Worm (Caenorhabditis elegans): Measurements from ENCODE around the gene ppm-1.G.

The ppm-1.G gene

DNA sequence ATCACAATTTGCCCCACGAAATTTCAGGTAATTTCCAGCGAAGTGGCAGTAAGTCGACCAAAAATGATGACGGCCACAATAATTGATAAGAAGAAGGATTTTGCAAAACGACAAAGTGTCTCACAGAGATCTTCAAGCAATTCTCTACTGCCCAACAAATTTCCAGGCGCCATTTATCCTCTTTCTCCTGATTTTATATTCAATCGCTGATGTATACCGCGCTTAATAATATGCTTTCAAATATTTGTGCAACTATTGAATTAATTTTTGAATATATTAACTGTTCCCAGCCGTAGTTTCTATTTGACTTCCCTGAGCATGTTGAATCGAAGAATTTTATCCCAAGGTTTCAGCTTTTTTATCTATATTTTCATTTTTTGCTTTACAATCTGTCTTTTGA is 12.5 kb upstream of the ppm-1.G start, which contains the start of gene tpst-2:
tpst-2 (plus strand) TSS at position 301 of the 400 bp plus-strand sequence.
- no peak for TF ChIP-seq F13C5.2 (tag; optimal IDR thresholded peaks at IDR 0.05)
- no peak for TF ChIP-seq hmg-4 (GFP tag; optimal IDR thresholded peaks at IDR 0.05)
- TF ChIP-seq pes-1 (GFP tag; IDR thresholded peaks at IDR 0.05) = no peak
- TF ChIP-seq sea-1 (GFP tag; conservative IDR thresholded peaks at IDR 0.05) = no peak
- no peak for TF ChIP-seq ets-7 (tag; optimal IDR thresholded peaks at IDR 0.05)
- no peak for TF ChIP-seq B0310.2 (tag; optimal IDR thresholded peaks at IDR 0.05)
- TF ChIP-seq tra-4 (tag; optimal IDR thresholded peaks at IDR 0.05) = no peak
- TF ChIP-seq tbx-37 (GFP tag; conservative IDR thresholded peaks at IDR 0.05) = no peak
- TF ChIP-seq flt-1 (GFP tag; IDR thresholded peaks at IDR 0.05) = no peak
- no peak for TF ChIP-seq scrt-1 (GFP tag; IDR thresholded peaks at IDR 0.05)
- no peak for TF ChIP-seq ceh-13 (GFP tag; optimal IDR thresholded peaks at IDR 0.05)
- TF ChIP-seq ceh-36 (tag; optimal IDR thresholded peaks at IDR 0.05) = no peak
- no peak for TF ChIP-seq hnd-1 (tag; optimal IDR thresholded peaks at IDR 0.05)
- no peak for TF ChIP-seq hmbx-1 (tag; optimal IDR thresholded peaks at IDR 0.05)
- no peak for TF ChIP-seq tbx-11 (GFP tag; IDR thresholded peaks at IDR 0.05)
- TF ChIP-seq ama-1 (optimal IDR thresholded peaks at IDR 0.05) = no peak
- no peak for TF ChIP-seq aly-1 (tag; optimal IDR thresholded peaks at IDR 0.05)

DNA sequence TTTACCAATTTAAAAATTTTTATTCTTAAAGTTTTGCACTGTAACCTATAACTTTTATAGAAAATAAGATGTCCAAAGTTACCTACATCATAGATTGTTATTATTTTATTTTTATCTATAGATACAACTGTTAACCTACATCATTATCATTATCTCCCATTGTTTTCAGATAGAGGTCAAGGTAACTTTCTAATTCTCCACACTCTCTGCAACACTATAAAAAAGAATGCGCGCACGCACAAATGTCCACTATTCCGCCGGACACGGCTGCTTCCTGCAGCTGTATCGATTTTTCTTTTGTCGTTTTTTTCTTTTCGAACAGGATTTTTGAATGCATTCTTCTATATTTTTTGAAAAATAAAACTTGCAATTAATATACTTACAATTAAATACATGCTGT is 10.8 kb upstream of the ppm-1.G start:
- no peak for TF ChIP-seq flt-1 (GFP tag; IDR thresholded peaks at IDR 0.05)
- no peak for TF ChIP-seq sea-1 (GFP tag; conservative IDR thresholded peaks at IDR 0.05)
- no peak for TF ChIP-seq tbx-37 (GFP tag; conservative IDR thresholded peaks at IDR 0.05)
- no peak for TF ChIP-seq ceh-13 (GFP tag; optimal IDR thresholded peaks at IDR 0.05)
- TF ChIP-seq hmbx-1 (tag; optimal IDR thresholded peaks at IDR 0.05) = no peak
- TF ChIP-seq ama-1 (optimal IDR thresholded peaks at IDR 0.05) = no peak
- no peak for TF ChIP-seq ceh-36 (tag; optimal IDR thresholded peaks at IDR 0.05)
- TF ChIP-seq ets-7 (tag; optimal IDR thresholded peaks at IDR 0.05) = no peak
- no peak for TF ChIP-seq aly-1 (tag; optimal IDR thresholded peaks at IDR 0.05)
- TF ChIP-seq tra-4 (tag; optimal IDR thresholded peaks at IDR 0.05) = no peak
- no peak for TF ChIP-seq F13C5.2 (tag; optimal IDR thresholded peaks at IDR 0.05)
- TF ChIP-seq hmg-4 (GFP tag; optimal IDR thresholded peaks at IDR 0.05) = no peak
- TF ChIP-seq B0310.2 (tag; optimal IDR thresholded peaks at IDR 0.05) = no peak
- TF ChIP-seq pes-1 (GFP tag; IDR thresholded peaks at IDR 0.05) = no peak

DNA sequence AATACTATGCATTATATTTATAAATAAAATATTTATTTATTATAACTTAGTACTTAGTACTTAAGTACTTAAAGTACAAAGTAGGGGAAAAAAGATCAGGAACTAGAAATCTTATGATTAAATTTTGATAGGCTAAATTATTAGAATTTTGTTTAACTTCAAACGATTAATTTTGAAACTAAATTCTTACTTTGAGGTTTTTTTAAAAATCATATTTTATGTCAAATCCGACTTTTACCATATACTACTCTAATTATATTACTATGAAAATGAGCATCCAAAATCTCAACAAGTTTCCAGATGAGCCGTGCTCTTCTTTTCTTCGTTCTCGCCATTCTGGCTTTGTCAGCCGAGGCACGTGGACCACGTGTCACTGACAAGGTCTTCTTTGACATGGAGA is 10.4 kb upstream of the ppm-1.G start, which contains the start of gene cyn-6:
cyn-6 (plus strand) TSS at position 301 of the 400 bp plus-strand sequence.
- no peak for TF ChIP-seq ceh-13 (GFP tag; optimal IDR thresholded peaks at IDR 0.05)
- TF ChIP-seq tbx-11 (GFP tag; IDR thresholded peaks at IDR 0.05) = no peak
- no peak for TF ChIP-seq tbx-37 (GFP tag; conservative IDR thresholded peaks at IDR 0.05)
- TF ChIP-seq scrt-1 (GFP tag; IDR thresholded peaks at IDR 0.05) = no peak
- no peak for TF ChIP-seq ets-7 (tag; optimal IDR thresholded peaks at IDR 0.05)
- no peak for TF ChIP-seq sea-1 (GFP tag; conservative IDR thresholded peaks at IDR 0.05)
- no peak for TF ChIP-seq B0310.2 (tag; optimal IDR thresholded peaks at IDR 0.05)
- TF ChIP-seq hnd-1 (tag; optimal IDR thresholded peaks at IDR 0.05) = no peak
- TF ChIP-seq ama-1 (optimal IDR thresholded peaks at IDR 0.05) = no peak
- no peak for TF ChIP-seq hmbx-1 (tag; optimal IDR thresholded peaks at IDR 0.05)
- no peak for TF ChIP-seq flt-1 (GFP tag; IDR thresholded peaks at IDR 0.05)
- no peak for TF ChIP-seq aly-1 (tag; optimal IDR thresholded peaks at IDR 0.05)
- no peak for TF ChIP-seq pes-1 (GFP tag; IDR thresholded peaks at IDR 0.05)
- TF ChIP-seq tra-4 (tag; optimal IDR thresholded peaks at IDR 0.05) = no peak
- no peak for TF ChIP-seq F13C5.2 (tag; optimal IDR thresholded peaks at IDR 0.05)
- no peak for TF ChIP-seq ceh-36 (tag; optimal IDR thresholded peaks at IDR 0.05)

DNA sequence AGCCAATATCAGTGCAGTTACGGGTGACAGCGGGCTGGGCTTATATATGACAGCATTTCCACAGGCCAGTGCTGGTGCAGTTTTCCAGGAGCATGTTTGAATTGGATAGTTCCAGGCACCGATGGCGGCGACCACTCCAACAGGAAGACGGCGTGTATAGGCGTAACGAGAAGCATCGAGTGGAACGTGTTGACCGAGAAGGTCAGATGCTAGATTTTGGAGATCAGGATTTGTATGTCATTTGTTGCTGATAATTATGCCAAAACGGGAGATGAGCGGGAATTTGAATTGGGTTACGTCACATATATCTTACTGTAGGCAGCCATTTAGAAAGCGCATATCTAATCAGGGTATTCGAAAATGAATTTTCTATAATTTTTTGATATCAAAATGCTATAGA is 8.1 kb upstream of the ppm-1.G start:
- TF ChIP-seq aly-1 (tag; optimal IDR thresholded peaks at IDR 0.05) (no peak), sea-1 (GFP tag; conservative IDR thresholded peaks at IDR 0.05) (no peak), pes-1 (GFP tag; IDR thresholded peaks at IDR 0.05) (no peak), ama-1 (optimal IDR thresholded peaks at IDR 0.05) (no peak), ceh-36 (tag; optimal IDR thresholded peaks at IDR 0.05) (no peak), ets-7 (tag; optimal IDR thresholded peaks at IDR 0.05) (no peak), hmbx-1 (tag; optimal IDR thresholded peaks at IDR 0.05) (no peak), tbx-37 (GFP tag; conservative IDR thresholded peaks at IDR 0.05) (no peak), scrt-1 (GFP tag; IDR thresholded peaks at IDR 0.05) (no peak), ceh-13 (GFP tag; optimal IDR thresholded peaks at IDR 0.05) (no peak), tbx-11 (GFP tag; IDR thresholded peaks at IDR 0.05) (no peak), hnd-1 (tag; optimal IDR thresholded peaks at IDR 0.05) (no peak), flt-1 (GFP tag; IDR thresholded peaks at IDR 0.05) (no peak), F13C5.2 (tag; optimal IDR thresholded peaks at IDR 0.05) (no peak), hmg-4 (GFP tag; optimal IDR thresholded peaks at IDR 0.05) (no peak), B0310.2 (tag; optimal IDR thresholded peaks at IDR 0.05) (no peak), tra-4 (tag; optimal IDR thresholded peaks at IDR 0.05) (no peak)

DNA sequence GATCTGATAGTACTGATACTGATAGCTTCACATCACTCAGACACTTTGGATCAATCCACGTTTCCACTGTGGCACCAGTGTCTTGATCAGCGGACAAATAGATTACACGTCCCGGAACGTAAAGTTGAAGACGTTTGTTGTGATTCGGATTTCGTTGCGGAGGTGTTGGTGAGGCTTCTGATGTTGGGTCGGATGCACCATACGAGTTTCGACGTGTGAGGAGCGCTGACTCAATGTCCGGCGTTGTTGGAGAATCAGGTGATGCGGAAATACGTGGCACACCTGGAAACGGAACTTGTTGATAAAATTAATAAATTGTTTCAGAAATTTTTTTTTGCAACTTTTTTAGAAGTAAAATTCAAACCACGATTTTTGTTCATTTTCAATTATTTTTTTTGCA is 4.7 kb upstream of the ppm-1.G start, which contains the start of gene alh-11:
alh-11 (minus strand) TSS at position 101 of the 400 bp plus-strand sequence.
- no peak for TF ChIP-seq sea-1 (GFP tag; conservative IDR thresholded peaks at IDR 0.05)
- no peak for TF ChIP-seq ceh-13 (GFP tag; optimal IDR thresholded peaks at IDR 0.05)
- no peak for TF ChIP-seq ceh-36 (tag; optimal IDR thresholded peaks at IDR 0.05)
- TF ChIP-seq ets-7 (tag; optimal IDR thresholded peaks at IDR 0.05) = no peak
- no peak for TF ChIP-seq flt-1 (GFP tag; IDR thresholded peaks at IDR 0.05)
- no peak for TF ChIP-seq hmbx-1 (tag; optimal IDR thresholded peaks at IDR 0.05)
- TF ChIP-seq hmg-4 (GFP tag; optimal IDR thresholded peaks at IDR 0.05) = no peak

DNA sequence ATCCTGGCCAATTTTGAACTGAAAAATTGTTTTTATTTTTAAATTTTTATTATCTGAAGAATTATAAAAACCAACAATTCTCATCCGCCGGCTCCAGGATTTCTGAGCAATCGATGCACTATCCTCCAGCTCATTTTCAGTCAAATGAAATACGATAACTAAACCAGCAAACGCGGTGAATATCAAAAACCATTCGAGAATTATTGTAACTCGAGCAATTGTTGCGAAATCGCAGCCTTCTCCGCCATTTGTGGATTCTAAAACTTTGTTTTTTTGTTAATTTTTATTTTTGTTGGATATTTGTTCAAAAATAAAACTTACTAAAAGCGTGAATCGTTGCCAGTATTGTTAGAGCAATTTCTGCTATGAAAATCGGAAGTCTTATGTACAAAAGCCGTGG is 1.0 kb upstream of the ppm-1.G start:
- no peak for TF ChIP-seq ama-1 (optimal IDR thresholded peaks at IDR 0.05)
- TF ChIP-seq tra-4 (tag; optimal IDR thresholded peaks at IDR 0.05) = no peak
- TF ChIP-seq hmbx-1 (tag; optimal IDR thresholded peaks at IDR 0.05) = no peak
- no peak for TF ChIP-seq aly-1 (tag; optimal IDR thresholded peaks at IDR 0.05)
- no peak for TF ChIP-seq tbx-37 (GFP tag; conservative IDR thresholded peaks at IDR 0.05)
- TF ChIP-seq scrt-1 (GFP tag; IDR thresholded peaks at IDR 0.05) = no peak
- TF ChIP-seq pes-1 (GFP tag; IDR thresholded peaks at IDR 0.05) = no peak
- TF ChIP-seq ceh-13 (GFP tag; optimal IDR thresholded peaks at IDR 0.05) = no peak
- TF ChIP-seq F13C5.2 (tag; optimal IDR thresholded peaks at IDR 0.05) = no peak
- TF ChIP-seq hmg-4 (GFP tag; optimal IDR thresholded peaks at IDR 0.05) = no peak
- no peak for TF ChIP-seq hnd-1 (tag; optimal IDR thresholded peaks at IDR 0.05)
- no peak for TF ChIP-seq tbx-11 (GFP tag; IDR thresholded peaks at IDR 0.05)
- no peak for TF ChIP-seq ets-7 (tag; optimal IDR thresholded peaks at IDR 0.05)
- TF ChIP-seq ceh-36 (tag; optimal IDR thresholded peaks at IDR 0.05) = no peak
- TF ChIP-seq B0310.2 (tag; optimal IDR thresholded peaks at IDR 0.05) = no peak
- TF ChIP-seq flt-1 (GFP tag; IDR thresholded peaks at IDR 0.05) = no peak
- no peak for TF ChIP-seq sea-1 (GFP tag; conservative IDR thresholded peaks at IDR 0.05)

DNA sequence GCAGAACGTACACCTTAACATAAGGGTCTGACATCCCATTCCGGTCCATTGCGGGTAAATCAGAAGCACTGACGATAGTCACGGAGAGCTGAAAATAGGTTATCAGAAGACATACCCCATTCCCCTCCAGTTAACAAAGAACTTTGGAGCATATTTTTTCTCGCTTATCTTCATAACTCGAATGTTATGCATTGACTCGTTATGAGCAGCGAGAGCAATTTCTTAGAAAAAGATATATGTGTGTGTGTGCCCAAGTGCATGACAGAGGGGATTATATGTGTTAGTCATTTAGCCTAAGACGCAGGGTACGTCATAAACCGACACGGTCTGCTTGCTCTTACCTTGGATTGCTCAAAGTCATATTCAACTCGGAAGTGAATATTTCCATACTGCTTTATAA is 6.1 kb downstream of the ppm-1.G start:
- TF ChIP-seq pes-1 (GFP tag; IDR thresholded peaks at IDR 0.05) (no peak), flt-1 (GFP tag; IDR thresholded peaks at IDR 0.05) (no peak)

Measured in whole organism, early embryonic.